Worm (Caenorhabditis elegans) whole organism, early embryonic: Measurements from ENCODE around the gene T16G1.4.

Experiments
- F13C5.2 ChIP-seq: sonication (generic microtip); optimal IDR thresholded peaks from 2 replicates; lab custom pipeline; 2017; ENCODE audit warnings: mild to moderate bottlenecking, missing genetic modification characterization, inconsistent platforms, missing compliant biosample characterization
- ama-1 ChIP-seq: fragments of 150-350 bp; optimal IDR thresholded peaks from 2 replicates; lab custom pipeline; 2014
- ceh-36 ChIP-seq: sonication (generic microtip); optimal IDR thresholded peaks from 2 replicates; lab custom pipeline; 2016; ENCODE audit warnings: missing genetic modification characterization, inconsistent platforms, missing compliant biosample characterization
- ets-7 ChIP-seq: sonication (generic microtip); optimal IDR thresholded peaks from 2 replicates; lab custom pipeline; 2016; ENCODE audit warnings: missing genotype, missing genetic modification characterization, missing compliant biosample characterization
- flt-1 ChIP-seq: fragments of 200-800 bp; sonication (Bioruptor generic); IDR thresholded peaks from 2 replicates; pipeline ENCODE4 v1.3.6; 2022; ENCODE audit warnings: missing genetic modification characterization, missing compliant biosample characterization
- hmbx-1 ChIP-seq: sonication (generic microtip); optimal IDR thresholded peaks from 2 replicates; lab custom pipeline; 2016; ENCODE audit warnings: mild to moderate bottlenecking, missing genetic modification characterization, missing compliant biosample characterization
- hmg-4 ChIP-seq: fragments of 200-800 bp; sonication (Bioruptor generic); optimal IDR thresholded peaks from 2 replicates; lab custom pipeline; 2018; ENCODE audit warnings: mild to moderate bottlenecking, missing genetic modification characterization, missing compliant biosample characterization
- scrt-1 ChIP-seq: fragments of 200-800 bp; sonication (Bioruptor generic); IDR thresholded peaks from 2 replicates; pipeline ENCODE4 v1.3.6; 2022; ENCODE audit warnings: missing genetic modification characterization, missing compliant biosample characterization
- tbx-11 ChIP-seq: fragments of 200-800 bp; sonication (Bioruptor generic); IDR thresholded peaks from 2 replicates; pipeline ENCODE4 v1.3.6; 2022; ENCODE audit warnings: missing genetic modification characterization, missing compliant biosample characterization
- tra-4 ChIP-seq: sonication (generic microtip); optimal IDR thresholded peaks from 2 replicates; lab custom pipeline; 2017; ENCODE audit warnings: missing genetic modification characterization, missing compliant biosample characterization

- TF ChIP-seq ets-7 (tag; lab: Kevin White, UChicago) (no peak), flt-1 (GFP tag; lab: Robert Waterston, UW) (no peak), hmg-4 (GFP tag; lab: Kevin White, UChicago) (no peak), ceh-36 (tag; lab: Kevin White, UChicago) (no peak), F13C5.2 (tag; lab: Kevin White, UChicago) (no peak), ama-1 (lab: Kevin White, UChicago) (no peak), hmbx-1 (tag; lab: Kevin White, UChicago) (no peak), scrt-1 (no peak), tra-4 (no peak), tbx-11 (GFP tag; lab: Robert Waterston, UW) (no peak)
Measured at ce11 chrV:12922308-12922707, 19.3 kb downstream of the T16G1.4 start, which contains the start of gene dhrs-4.
